Worm (Caenorhabditis elegans): ENCODE measurements around the gene K09C8.7.

- no peak for TF ChIP-seq F33H1.4 (GFP tag; IDR thresholded peaks at IDR 0.05)
- no peak for TF ChIP-seq dox-1 (GFP tag; IDR thresholded peaks at IDR 0.05)
- TF ChIP-seq lag-1 (GFP tag; IDR thresholded peaks at IDR 0.05): no peak
- no peak for TF ChIP-seq Y95B8A.8 (GFP tag; IDR thresholded peaks at IDR 0.05)
- TF ChIP-seq C17E4.6 (GFP tag; IDR thresholded peaks at IDR 0.05): no peak
- no peak for TF ChIP-seq mel-28 (tag; optimal IDR thresholded peaks at IDR 0.05; ENCODE audit: borderline replicate concordance)
- TF ChIP-seq T26A5.8 (tag; optimal IDR thresholded peaks at IDR 0.05): no peak
Observed at ce11 chrX:10967698-10968097, 16.5 kb upstream of the K09C8.7 start, which contains the start of gene K09C8.9.

Data from whole organism, young adult.